Worm (Caenorhabditis elegans) whole organism, L2 larva: ENCODE data around the gene clec-27.

Experiments
- ZK546.5 ChIP-seq: sonication (generic microtip); optimal IDR thresholded peaks from 2 replicates; lab custom pipeline; 2017; ENCODE audit warnings: missing biosample characterization, missing genetic modification characterization
- fos-1 ChIP-seq: fragments of 150-350 bp; optimal IDR thresholded peaks from 2 replicates; lab custom pipeline; 2014; ENCODE audit warnings: missing biosample characterization, missing genetic modification characterization
- lin-13 ChIP-seq: fragments of 150-350 bp; optimal IDR thresholded peaks from 2 replicates; lab custom pipeline; 2014; ENCODE audit warnings: missing biosample characterization, missing genetic modification reagents, missing genetic modification characterization
- nhr-11 ChIP-seq: fragments of 150-350 bp; optimal IDR thresholded peaks from 2 replicates; lab custom pipeline; 2014; ENCODE audit warnings: missing biosample characterization, missing genetic modification characterization
- nhr-12 ChIP-seq: fragments of 150-350 bp; optimal IDR thresholded peaks from 2 replicates; lab custom pipeline; 2014; ENCODE audit warnings: missing biosample characterization, missing genetic modification characterization
- unc-62 ChIP-seq: fragments of 150-350 bp; optimal IDR thresholded peaks from 2 replicates; lab custom pipeline; 2014; ENCODE audit warnings: missing biosample characterization, missing genetic modification reagents, missing genetic modification characterization

- no peak for TF ChIP-seq unc-62
- no peak for TF ChIP-seq lin-13 (GFP tag; lab: Kevin White, UChicago)
- no peak for TF ChIP-seq nhr-12 (tag; lab: Kevin White, UChicago)
- TF ChIP-seq nhr-11 (tag; lab: Kevin White, UChicago): no peak
- no peak for TF ChIP-seq fos-1 (tag; lab: Kevin White, UChicago)
- no peak for TF ChIP-seq ZK546.5 (tag; lab: Kevin White, UChicago)
Measured at ce11 chrV:16834989-16835388, 19.4 kb upstream of the clec-27 start, which contains the start of gene tni-3.
